Fruit fly (Drosophila melanogaster): ENCODE measurements around the gene Nt5b.

Gene Nt5b

DNA sequence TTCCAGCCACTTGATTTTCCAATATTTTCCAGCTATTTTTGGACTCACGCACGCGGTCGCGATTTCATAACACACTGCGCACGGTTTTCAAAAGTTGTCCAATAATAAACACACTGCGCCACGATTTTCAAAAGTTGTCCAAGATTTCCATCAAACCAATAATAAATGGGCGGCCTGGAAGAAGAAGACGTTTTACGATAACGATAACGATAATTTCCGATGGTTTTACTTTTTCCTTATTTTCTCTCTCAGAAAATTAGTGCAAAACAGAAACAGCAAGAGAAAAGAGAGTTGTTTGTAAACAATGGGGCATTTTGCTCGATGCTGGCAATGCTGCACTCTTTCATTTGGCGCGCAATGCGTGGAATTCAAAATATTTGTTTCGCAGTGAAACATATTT, at the start of gene Nt5b:
Gene Nt5b (minus strand): TSS at position 207 of the 400 bp plus-strand sequence.
- TF ChIP-seq CG12768 (GFP tag; optimal IDR thresholded peaks at IDR 0.05) (no peak), CG33017 (tag; optimal IDR thresholded peaks at IDR 0.05) (no peak), Crg-1 (GFP tag; optimal IDR thresholded peaks at IDR 0.05) (no peak), pad (GFP tag; optimal IDR thresholded peaks at IDR 0.05) (no peak), Hr96 (GFP tag; optimal IDR thresholded peaks at IDR 0.05) (no peak), Mnt (GFP tag; optimal IDR thresholded peaks at IDR 0.05) (no peak), CG7101 (tag; optimal IDR thresholded peaks at IDR 0.05) (no peak), kay (GFP tag; ENCODE audit: borderline replicate concordance) (no peak), CG1620 (GFP tag; optimal IDR thresholded peaks at IDR 0.05) (no peak), ovo (GFP tag; optimal IDR thresholded peaks at IDR 0.05) (no peak), tj (GFP tag; optimal IDR thresholded peaks at IDR 0.05) (no peak), cnc (optimal IDR thresholded peaks at IDR 0.05) (no peak), toe (GFP tag; optimal IDR thresholded peaks at IDR 0.05) (no peak), CG14711 (tag; optimal IDR thresholded peaks at IDR 0.05) (no peak), CG5204 (GFP tag; optimal IDR thresholded peaks at IDR 0.05) (no peak), Clk (GFP tag; optimal IDR thresholded peaks at IDR 0.05) (no peak), CG11617 (GFP tag; optimal IDR thresholded peaks at IDR 0.05) (no peak), bab1 (GFP tag; optimal IDR thresholded peaks at IDR 0.05) (no peak), cic (GFP tag; optimal IDR thresholded peaks at IDR 0.05) (no peak), CG7045 (GFP tag; optimal IDR thresholded peaks at IDR 0.05) (no peak)

dm6 chrX:18452717-18453116, 42.8 kb upstream of the Nt5b start:
- TF ChIP-seq CG33017 (tag; optimal IDR thresholded peaks at IDR 0.05) = no peak
- no peak for TF ChIP-seq pad (GFP tag; optimal IDR thresholded peaks at IDR 0.05)
- no peak for TF ChIP-seq Clk (GFP tag; optimal IDR thresholded peaks at IDR 0.05)
- TF ChIP-seq Mnt (GFP tag; optimal IDR thresholded peaks at IDR 0.05) = no peak
- no peak for TF ChIP-seq CG12768 (GFP tag; optimal IDR thresholded peaks at IDR 0.05)

DNA sequence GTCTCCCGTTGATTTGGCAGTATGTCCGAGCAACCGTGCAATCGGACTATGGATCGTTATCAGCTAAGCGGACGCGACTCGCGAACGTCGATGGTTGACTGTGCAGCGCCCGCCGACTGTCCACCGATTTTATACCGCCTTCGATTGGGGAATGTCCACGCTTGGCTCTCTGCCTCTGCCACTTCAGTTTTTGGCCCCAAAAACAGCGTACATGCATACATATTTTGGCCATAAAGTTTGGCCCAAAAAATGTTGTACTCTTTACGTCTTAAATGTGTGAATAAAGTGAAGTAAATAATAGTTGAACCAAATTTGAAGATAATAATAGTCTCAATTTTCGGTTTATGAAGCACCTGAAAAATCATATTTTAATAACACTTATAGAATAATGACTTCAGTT, 30.5 kb upstream of the Nt5b start, which contains the start of gene CG32548:
Gene CG32548 (minus strand): TSS at position 101 of the 400 bp plus-strand sequence.
- TF ChIP-seq CG11617 (GFP tag; optimal IDR thresholded peaks at IDR 0.05) = no peak
- no peak for TF ChIP-seq bab1 (GFP tag; optimal IDR thresholded peaks at IDR 0.05)
- no peak for TF ChIP-seq CG1620 (GFP tag; optimal IDR thresholded peaks at IDR 0.05)
- no peak for TF ChIP-seq CG12768 (GFP tag; optimal IDR thresholded peaks at IDR 0.05)
- TF ChIP-seq Crg-1 (GFP tag; optimal IDR thresholded peaks at IDR 0.05) = no peak
- TF ChIP-seq pad (GFP tag; optimal IDR thresholded peaks at IDR 0.05) = no peak

DNA sequence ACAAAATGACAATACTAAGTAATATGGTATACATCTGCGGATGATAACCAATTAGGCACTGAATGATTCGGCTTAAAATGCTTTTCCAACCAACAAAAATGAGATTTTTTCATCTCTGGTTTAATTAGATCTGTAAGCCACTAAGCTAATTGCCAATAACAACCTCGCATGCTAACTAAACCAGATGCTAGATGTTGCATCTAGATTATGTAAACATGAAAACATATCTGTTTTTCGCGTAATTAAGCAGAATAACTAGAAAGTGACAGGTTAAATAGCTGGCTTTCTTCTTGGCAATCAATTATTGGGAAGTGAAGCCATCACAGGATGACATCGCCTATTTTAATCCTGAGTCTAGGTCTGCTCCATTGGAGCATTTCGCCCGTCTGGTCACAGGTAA, 29.4 kb upstream of the Nt5b start, which contains the start of gene CG43841:
Gene CG43841 (plus strand): TSS at position 301 of the 400 bp plus-strand sequence.
- TF ChIP-seq CG7101 (tag; optimal IDR thresholded peaks at IDR 0.05) (no peak), CG1620 (GFP tag; optimal IDR thresholded peaks at IDR 0.05) (no peak), CG12768 (GFP tag; optimal IDR thresholded peaks at IDR 0.05) (no peak), kay (GFP tag; ENCODE audit: borderline replicate concordance) (no peak), cic (GFP tag; optimal IDR thresholded peaks at IDR 0.05) (no peak)

- TF ChIP-seq ovo (GFP tag; optimal IDR thresholded peaks at IDR 0.05) = no peak
These were observed 28.6 kb upstream of the Nt5b start, which contains the start of gene CG32551 for dm6 chrX:18438568-18438967. Gene CG32551, plus strand, starts transcription at chrX:18438868.

- TF ChIP-seq cic (GFP tag; optimal IDR thresholded peaks at IDR 0.05) (no peak), toe (GFP tag; optimal IDR thresholded peaks at IDR 0.05) (no peak), cnc (optimal IDR thresholded peaks at IDR 0.05) (no peak), ovo (GFP tag; optimal IDR thresholded peaks at IDR 0.05) (no peak), bab1 (GFP tag; optimal IDR thresholded peaks at IDR 0.05) (no peak), CG7101 (tag; optimal IDR thresholded peaks at IDR 0.05) (no peak), tj (GFP tag; optimal IDR thresholded peaks at IDR 0.05) (no peak), CG5204 (GFP tag; optimal IDR thresholded peaks at IDR 0.05) (no peak), pad (GFP tag; optimal IDR thresholded peaks at IDR 0.05) (no peak), CG1620 (GFP tag; optimal IDR thresholded peaks at IDR 0.05) (no peak), CG33017 (tag; optimal IDR thresholded peaks at IDR 0.05) (no peak), Clk (GFP tag; optimal IDR thresholded peaks at IDR 0.05) (no peak), CG12768 (GFP tag; optimal IDR thresholded peaks at IDR 0.05) (no peak), CG7045 (GFP tag; optimal IDR thresholded peaks at IDR 0.05) (no peak), CG14711 (tag; optimal IDR thresholded peaks at IDR 0.05) (no peak), Hr96 (GFP tag; optimal IDR thresholded peaks at IDR 0.05) (no peak), Mnt (GFP tag; optimal IDR thresholded peaks at IDR 0.05) (no peak), kay (GFP tag; ENCODE audit: borderline replicate concordance) (no peak)
These were observed 27.2 kb upstream of the Nt5b start, which contains the start of gene CG6290 for dm6 chrX:18437190-18437589. Gene CG6290, plus strand, starts transcription at chrX:18437490.

- TF ChIP-seq bab1 (GFP tag; optimal IDR thresholded peaks at IDR 0.05) (no peak), cnc (optimal IDR thresholded peaks at IDR 0.05) (no peak)
These were observed 12.2 kb upstream of the Nt5b start, which contains the start of gene CG42323 for dm6 chrX:18422112-18422511. Gene CG42323, plus strand, starts transcription at chrX:18422413.

- TF ChIP-seq Mnt (GFP tag; optimal IDR thresholded peaks at IDR 0.05) = no peak
- TF ChIP-seq CG12768 (GFP tag; optimal IDR thresholded peaks at IDR 0.05) = no peak
- no peak for TF ChIP-seq Crg-1 (GFP tag; optimal IDR thresholded peaks at IDR 0.05)
- TF ChIP-seq toe (GFP tag; optimal IDR thresholded peaks at IDR 0.05) = no peak
- TF ChIP-seq CG1620 (GFP tag; optimal IDR thresholded peaks at IDR 0.05) = no peak
- TF ChIP-seq CG7101 (tag; optimal IDR thresholded peaks at IDR 0.05) = no peak
- TF ChIP-seq kay (GFP tag; ENCODE audit: borderline replicate concordance) = no peak
- no peak for TF ChIP-seq CG7045 (GFP tag; optimal IDR thresholded peaks at IDR 0.05)
- no peak for TF ChIP-seq tj (GFP tag; optimal IDR thresholded peaks at IDR 0.05)
- no peak for TF ChIP-seq ovo (GFP tag; optimal IDR thresholded peaks at IDR 0.05)
- TF ChIP-seq bab1 (GFP tag; optimal IDR thresholded peaks at IDR 0.05) = no peak
- no peak for TF ChIP-seq cnc (optimal IDR thresholded peaks at IDR 0.05)
- no peak for TF ChIP-seq CG14711 (tag; optimal IDR thresholded peaks at IDR 0.05)
- TF ChIP-seq Clk (GFP tag; optimal IDR thresholded peaks at IDR 0.05) = no peak
- no peak for TF ChIP-seq cic (GFP tag; optimal IDR thresholded peaks at IDR 0.05)
- no peak for TF ChIP-seq CG11617 (GFP tag; optimal IDR thresholded peaks at IDR 0.05)
- TF ChIP-seq CG5204 (GFP tag; optimal IDR thresholded peaks at IDR 0.05) = no peak
These were observed 5.2 kb upstream of the Nt5b start, which contains the start of gene CG15056 for dm6 chrX:18415115-18415514. Gene CG15056, plus strand, starts transcription at chrX:18415415.
